Fruit fly (Drosophila melanogaster) S2 (cell line): ENCODE data around the gene CG32544.

Experiments
- CG8478 ChIP-seq: fragments of >200 bp; optimal IDR thresholded peaks from 2 replicates; lab custom pipeline; 2018
- CTCF ChIP-seq, 2 experiments: fragments of >200 bp; optimal IDR thresholded peaks; 2 replicates each; lab custom pipeline; 2018

Gene CG32544

DNA sequence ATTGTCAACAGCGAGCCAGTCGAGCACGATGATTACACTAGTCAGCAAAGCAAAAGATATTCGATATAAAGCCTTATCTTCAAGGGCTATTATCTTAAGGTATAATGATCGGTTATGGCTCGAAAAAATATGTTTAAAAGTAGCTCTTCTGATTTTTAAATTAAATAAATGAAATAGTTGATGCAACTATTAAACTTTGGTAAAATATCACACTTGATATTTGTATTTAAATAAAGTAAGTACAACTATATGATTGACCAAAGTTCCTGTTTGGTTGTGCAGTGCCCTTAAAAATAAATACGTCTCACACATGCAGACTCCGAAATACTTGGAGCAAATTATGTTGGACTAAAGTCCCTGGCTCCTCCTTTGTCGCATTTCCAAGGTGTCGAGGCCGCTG is 37.8 kb downstream of the CG32544 start:
- TF ChIP-seq CTCF (optimal IDR thresholded peaks at IDR 0.05; lab: Kevin White, UChicago) (no peak), CG8478 (lab: Kevin White, UChicago) (no peak)

DNA sequence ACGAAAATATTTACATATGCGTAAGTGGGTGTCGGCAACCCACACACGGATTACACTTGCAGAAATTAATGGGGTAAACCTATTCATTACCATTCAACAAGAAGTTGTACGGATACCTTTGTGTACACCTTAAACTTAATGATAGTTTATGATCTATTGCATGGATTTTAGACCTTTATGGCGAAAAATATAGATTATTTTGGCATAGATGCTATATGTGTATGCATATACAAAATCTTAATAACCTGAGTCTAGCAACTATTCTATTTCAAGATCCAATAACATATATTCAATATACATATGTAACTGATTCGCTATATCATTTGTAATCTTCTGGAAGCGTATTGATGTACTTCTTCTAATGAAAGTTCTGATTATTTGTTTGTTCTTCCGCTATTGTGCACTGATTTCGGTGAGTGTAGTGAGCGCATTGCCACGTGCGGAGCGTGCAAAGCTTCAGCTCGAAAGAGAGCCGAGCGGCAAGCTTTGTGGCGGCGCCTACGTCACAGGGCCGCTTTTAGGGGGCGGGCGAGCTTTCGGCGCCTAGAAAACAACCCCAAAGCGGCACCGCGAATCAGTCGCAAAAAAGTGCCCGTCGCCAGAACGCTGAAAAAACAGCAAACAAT is 39.9 kb downstream of the CG32544 start, which contains the start of gene CG7378:
CG7378 (plus strand) TSS at position 576 of the 626 bp plus-strand sequence.
- TF ChIP-seq CG8478 (lab: Kevin White, UChicago) (no peak), CTCF (optimal IDR thresholded peaks at IDR 0.05; lab: Kevin White, UChicago) (no peak)

DNA sequence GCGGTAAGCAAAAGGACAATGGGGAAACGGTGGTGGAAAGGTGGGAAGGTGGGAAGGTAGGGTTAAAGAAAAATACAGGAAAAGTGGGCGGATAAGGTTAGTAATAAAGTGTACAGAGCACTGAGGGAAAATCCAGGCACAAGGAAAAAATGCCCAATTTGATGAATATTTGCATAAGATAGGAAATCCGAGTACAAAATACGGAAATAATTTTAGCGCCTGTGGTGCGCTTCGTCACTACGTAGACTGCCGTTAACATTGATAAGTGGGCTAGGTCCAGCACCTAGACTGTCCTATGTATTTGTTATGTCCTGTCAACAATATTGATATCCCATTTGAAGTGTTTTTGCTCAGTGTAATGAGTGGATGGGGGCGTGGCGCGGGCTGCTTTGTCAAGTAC is 40.9 kb downstream of the CG32544 start:
- no peak for TF ChIP-seq CTCF (optimal IDR thresholded peaks at IDR 0.05; lab: Kevin White, UChicago)
- TF ChIP-seq CG8478 (lab: Kevin White, UChicago) = no peak

DNA sequence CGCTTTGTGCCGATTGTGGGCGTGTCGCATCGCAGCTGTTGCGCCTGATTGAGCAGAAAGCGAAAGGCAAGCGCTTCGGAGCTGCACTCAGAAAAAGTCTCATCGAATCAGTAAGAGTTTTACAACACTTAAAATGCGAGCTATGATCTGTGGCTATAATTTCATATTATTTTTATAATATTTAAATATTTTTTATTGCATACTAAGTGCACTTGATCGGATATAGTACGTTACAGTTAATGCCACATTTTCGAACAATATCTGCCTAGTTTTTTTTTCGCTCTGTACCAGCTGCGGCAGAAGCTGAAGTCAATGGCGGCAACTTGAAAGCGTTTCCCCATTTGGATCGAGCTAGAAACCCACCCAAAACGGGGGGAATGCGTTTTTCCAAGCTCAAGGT is 42.7 kb downstream of the CG32544 start:
- TF ChIP-seq CG8478 (lab: Kevin White, UChicago) = no peak
- no peak for TF ChIP-seq CTCF (optimal IDR thresholded peaks at IDR 0.05; lab: Kevin White, UChicago)

- TF ChIP-seq CTCF (optimal IDR thresholded peaks at IDR 0.05; lab: Kevin White, UChicago) (no peak), CG8478 (lab: Kevin White, UChicago) (no peak)
These were observed 45.1 kb downstream of the CG32544 start for dm6 chrX:18905152-18905551.

DNA sequence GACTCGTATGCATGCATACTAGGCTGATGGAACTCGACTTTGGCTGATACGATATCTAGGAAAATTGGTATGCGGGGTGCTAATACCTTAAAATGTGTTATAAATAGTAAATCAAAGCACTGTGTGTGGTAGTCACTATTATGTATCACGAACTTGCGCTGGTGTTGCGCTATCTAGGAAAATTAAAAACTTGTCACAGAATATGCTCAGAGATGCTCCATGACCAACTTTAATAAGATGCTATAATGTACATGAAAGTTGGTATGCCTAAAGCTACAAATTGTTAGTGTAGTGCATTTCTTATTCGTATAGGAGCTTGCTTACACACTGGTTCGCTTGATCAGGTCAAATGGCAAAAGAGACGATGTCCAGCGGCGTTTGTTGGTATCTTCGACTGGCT is 50.7 kb downstream of the CG32544 start:
- TF ChIP-seq CG8478 (lab: Kevin White, UChicago) = no peak
- TF ChIP-seq CTCF (optimal IDR thresholded peaks at IDR 0.05; lab: Kevin White, UChicago) = no peak
